Worm (Caenorhabditis elegans) whole organism, L3 larva: ENCODE measurements around the gene hap-1.
A peak's percentile ranks its signal among the peaks of the same experiment; 100 is the strongest.

Experiments used
- R02D3.7 ChIP-seq: fragments of 150-350 bp; optimal IDR thresholded peaks from 2 replicates; lab custom pipeline; 2014; ENCODE audit warnings: missing biosample characterization, missing genetic modification characterization
- ama-1 ChIP-seq: fragments of 150-350 bp; optimal IDR thresholded peaks from 2 replicates; lab custom pipeline; 2018
- ceh-16 ChIP-seq: sonication (generic microtip); optimal IDR thresholded peaks from 2 replicates; lab custom pipeline; 2017; ENCODE audit warnings: missing biosample characterization, missing genetic modification characterization
- ceh-28 ChIP-seq: fragments of 150-350 bp; optimal IDR thresholded peaks from 2 replicates; lab custom pipeline; 2014; ENCODE audit warnings: missing biosample characterization, missing genetic modification reagents, missing genetic modification characterization
- ceh-82 ChIP-seq: fragments of 150-350 bp; optimal IDR thresholded peaks from 2 replicates; lab custom pipeline; 2014; ENCODE audit warnings: missing biosample characterization, missing genetic modification characterization
- ceh-9 ChIP-seq: sonication (generic microtip); optimal IDR thresholded peaks from 2 replicates; lab custom pipeline; 2018; ENCODE audit warnings: missing biosample characterization, missing genetic modification characterization
- egl-5 ChIP-seq: fragments of 150-350 bp; optimal IDR thresholded peaks from 2 replicates; lab custom pipeline; 2017; ENCODE audit warnings: missing biosample characterization, missing genetic modification reagents, missing genetic modification characterization, inconsistent platforms
- elt-1 ChIP-seq: fragments of 150-350 bp; optimal IDR thresholded peaks from 2 replicates; lab custom pipeline; 2014; ENCODE audit warnings: missing biosample characterization, missing genetic modification characterization
- elt-2 ChIP-seq: sonication (generic microtip); optimal IDR thresholded peaks from 2 replicates; lab custom pipeline; 2016; ENCODE audit warnings: missing genetic modification reagents, mild to moderate bottlenecking, missing genetic modification characterization, missing compliant biosample characterization
- eor-1 ChIP-seq, 2 experiments: fragments of 150-350 bp; optimal IDR thresholded peaks; 2 replicates each; lab custom pipeline; 2014 to 2018; ENCODE audit warnings: missing biosample characterization in 2 of 2, missing genetic modification characterization in 2 of 2
- fkh-10 ChIP-seq: sonication (generic microtip); optimal IDR thresholded peaks from 2 replicates; lab custom pipeline; 2017; ENCODE audit warnings: missing biosample characterization, missing genetic modification reagents, missing genetic modification characterization
- fos-1 ChIP-seq: fragments of 150-350 bp; optimal IDR thresholded peaks from 2 replicates; lab custom pipeline; 2014; ENCODE audit warnings: missing biosample characterization, missing genetic modification characterization
- hmg-11 ChIP-seq: sonication (generic microtip); optimal IDR thresholded peaks from 2 replicates; lab custom pipeline; 2016; ENCODE audit warnings: missing genetic modification characterization, missing compliant biosample characterization
- lin-39 ChIP-seq: fragments of 150-350 bp; optimal IDR thresholded peaks from 2 replicates; lab custom pipeline; 2018; ENCODE audit warnings: missing biosample characterization, missing genetic modification reagents, missing genetic modification characterization
- lsy-12 ChIP-seq: sonication (generic microtip); optimal IDR thresholded peaks from 2 replicates; lab custom pipeline; 2016; ENCODE audit warnings: mild to moderate bottlenecking, missing genetic modification characterization, missing compliant biosample characterization
- mml-1 ChIP-seq: fragments of 150-350 bp; sonication (generic microtip); optimal IDR thresholded peaks from 3 replicates; lab custom pipeline; 2014; ENCODE audit warnings: missing biosample characterization, missing genetic modification characterization
- nfya-1 ChIP-seq: sonication (generic microtip); optimal IDR thresholded peaks from 2 replicates; lab custom pipeline; 2017; ENCODE audit warnings: missing genetic modification characterization, mild to moderate bottlenecking, missing compliant biosample characterization, antibody characterized with exemption, moderate library complexity; ENCODE audit not compliant: insufficient read depth
- nhr-11 ChIP-seq: fragments of 150-350 bp; optimal IDR thresholded peaks from 2 replicates; lab custom pipeline; 2014; ENCODE audit warnings: missing biosample characterization, missing genetic modification characterization
- nhr-12 ChIP-seq: fragments of 150-350 bp; optimal IDR thresholded peaks from 2 replicates; lab custom pipeline; 2014; ENCODE audit warnings: missing biosample characterization, missing genetic modification characterization
- nhr-237 ChIP-seq: fragments of 150-350 bp; optimal IDR thresholded peaks from 2 replicates; lab custom pipeline; 2014; ENCODE audit warnings: missing biosample characterization, missing genetic modification characterization
- nhr-25 ChIP-seq: sonication (generic microtip); optimal IDR thresholded peaks from 2 replicates; lab custom pipeline; 2017; ENCODE audit warnings: missing biosample characterization, missing genetic modification characterization
- nhr-43 ChIP-seq: sonication (generic microtip); optimal IDR thresholded peaks from 2 replicates; lab custom pipeline; 2016; ENCODE audit warnings: mild to moderate bottlenecking, missing genetic modification characterization, missing compliant biosample characterization; ENCODE audit not compliant: poor library complexity, severe bottlenecking
- nhr-67 ChIP-seq: fragments of 150-350 bp; optimal IDR thresholded peaks from 2 replicates; lab custom pipeline; 2014; ENCODE audit warnings: missing biosample characterization, missing genetic modification characterization
- nhr-76 ChIP-seq: fragments of 150-350 bp; sonication (generic microtip); optimal IDR thresholded peaks from 5 replicates; lab custom pipeline; 2014; ENCODE audit warnings: missing biosample characterization, missing genetic modification characterization
- nhr-77 ChIP-seq: fragments of 150-350 bp; optimal IDR thresholded peaks from 2 replicates; lab custom pipeline; 2014; ENCODE audit warnings: missing biosample characterization, missing genetic modification characterization
- pha-4 ChIP-seq: fragments of 150-350 bp; optimal IDR thresholded peaks from 2 replicates; lab custom pipeline; 2014; ENCODE audit warnings: missing biosample characterization, missing genetic modification reagents, missing genetic modification characterization
- pqm-1 ChIP-seq: fragments of 150-350 bp; optimal IDR thresholded peaks from 2 replicates; lab custom pipeline; 2017; ENCODE audit warnings: missing biosample characterization, missing genetic modification characterization, inconsistent platforms
- skn-1 ChIP-seq: fragments of 150-350 bp; optimal IDR thresholded peaks from 2 replicates; lab custom pipeline; 2014; ENCODE audit warnings: missing biosample characterization, missing genetic modification characterization
- snpc-4 ChIP-seq: fragments of 150-350 bp; optimal IDR thresholded peaks from 2 replicates; lab custom pipeline; 2014; ENCODE audit warnings: missing biosample characterization, missing genetic modification characterization
- tbx-2 ChIP-seq: sonication (generic microtip); optimal IDR thresholded peaks from 2 replicates; lab custom pipeline; 2016; ENCODE audit warnings: mild to moderate bottlenecking, missing genetic modification characterization, missing compliant biosample characterization
- unc-62 ChIP-seq: fragments of 150-350 bp; sonication (generic microtip); optimal IDR thresholded peaks from 4 replicates; lab custom pipeline; 2014; ENCODE audit warnings: missing biosample characterization, missing genetic modification reagents, missing genetic modification characterization
- ztf-11 ChIP-seq: fragments of 150-350 bp; optimal IDR thresholded peaks from 2 replicates; lab custom pipeline; 2014; ENCODE audit warnings: missing biosample characterization, missing genetic modification characterization
- ztf-4 ChIP-seq: fragments of 150-350 bp; optimal IDR thresholded peaks from 2 replicates; lab custom pipeline; 2014; ENCODE audit warnings: missing biosample characterization, missing genetic modification characterization

The hap-1 gene

ce11 chrIII:5254108-5254507 is 9.6 kb upstream of the hap-1 start, which contains the start of the genes sumv-1 and gop-1:
Gene sumv-1 (minus strand): TSS chrIII:5254187.
Gene gop-1 (plus strand): TSS chrIII:5254438.
- TF ChIP-seq mml-1 (tag; lab: Kevin White, UChicago) (no peak), pha-4 (peak; percentile 42)

- TF ChIP-seq elt-1 (tag; lab: Kevin White, UChicago) = no peak
- TF ChIP-seq nhr-25 = no peak
- no peak for TF ChIP-seq pha-4
- TF ChIP-seq ceh-28 (tag; lab: Kevin White, UChicago) = no peak
- TF ChIP-seq ztf-4 (tag; lab: Kevin White, UChicago) = no peak
- no peak for TF ChIP-seq skn-1 (tag; lab: Kevin White, UChicago)
- TF ChIP-seq elt-2 (tag; lab: Kevin White, UChicago) = no peak
- no peak for TF ChIP-seq lin-39 (tag; lab: Kevin White, UChicago)
- TF ChIP-seq ztf-11 = no peak
- no peak for TF ChIP-seq nfya-1
- TF ChIP-seq ceh-16 (tag; lab: Kevin White, UChicago) = no peak
- TF ChIP-seq nhr-77 = no peak
- no peak for TF ChIP-seq snpc-4
- no peak for TF ChIP-seq nhr-67 (tag; lab: Kevin White, UChicago)
Observed at ce11 chrIII:5258918-5259317, 4.8 kb upstream of the hap-1 start, which contains the start of gene gop-2. Gene gop-2 (plus strand): TSS chrIII:5259023.

- TF ChIP-seq ceh-16 (tag; lab: Kevin White, UChicago) (no peak), nhr-11 (tag; lab: Kevin White, UChicago) (no peak), tbx-2 (tag; lab: Kevin White, UChicago) (no peak), nhr-237 (tag; lab: Kevin White, UChicago) (no peak), ama-1 (lab: Kevin White, UChicago) (no peak), egl-5 (no peak)
Observed at ce11 chrIII:5260394-5260793, 3.3 kb upstream of the hap-1 start, which contains the start of gene gop-3. Gene gop-3 (plus strand): TSS chrIII:5260694.

- TF ChIP-seq egl-5 (no peak), nhr-11 (tag; lab: Kevin White, UChicago) (no peak), mml-1 (tag; lab: Kevin White, UChicago) (no peak), ceh-9 (tag; lab: Kevin White, UChicago) (no peak), nfya-1 (no peak), nhr-67 (tag; lab: Kevin White, UChicago) (no peak), nhr-76 (tag; lab: Kevin White, UChicago) (no peak), R02D3.7 (tag; lab: Kevin White, UChicago) (no peak), fkh-10 (GFP tag; lab: Kevin White, UChicago) (no peak), unc-62 (GFP tag; lab: Kevin White, UChicago) (no peak), ceh-28 (tag; lab: Kevin White, UChicago) (no peak)
Observed at ce11 chrIII:5264813-5265212, 1.1 kb downstream of the hap-1 start, which contains the start of gene gro-1. Gene gro-1 (plus strand): TSS chrIII:5265113.

ce11 chrIII:5267217-5267906 is 3.6 kb downstream of the hap-1 start, which contains the start of gene ZC395.5:
Gene ZC395.5 (plus strand): TSS chrIII:5267848.
- TF ChIP-seq nhr-43 (tag; lab: Kevin White, UChicago) (no peak), ceh-16 (tag; lab: Kevin White, UChicago) (no peak), tbx-2 (tag; lab: Kevin White, UChicago) (no peak), hmg-11 (no peak), ztf-4 (tag; lab: Kevin White, UChicago) (no peak), fkh-10 (GFP tag; lab: Kevin White, UChicago) (no peak), fos-1 (tag; lab: Kevin White, UChicago) (no peak), elt-2 (tag; lab: Kevin White, UChicago) (peak; percentile 57), egl-5 (no peak), pha-4 (peak; percentile 57), lsy-12 (tag; lab: Kevin White, UChicago) (no peak), unc-62 (GFP tag; lab: Kevin White, UChicago) (no peak), nhr-12 (tag; lab: Kevin White, UChicago) (no peak), eor-1 (tag; optimal IDR thresholded peaks at IDR 0.05; lab: Kevin White, UChicago) (no peak), ama-1 (lab: Kevin White, UChicago) (peak; percentile 15), mml-1 (tag; lab: Kevin White, UChicago) (no peak), pqm-1 (peak; percentile 74), ceh-82 (tag; lab: Kevin White, UChicago) (no peak), ztf-11 (no peak)
